Fruit fly (Drosophila melanogaster) whole organism: ENCODE measurements around the gene eag.

Experiments used
- CG8478 ChIP-seq: fragments of >200 bp; optimal IDR thresholded peaks from 2 replicates; lab custom pipeline; 2018; ENCODE audit warnings: inconsistent platforms
- Dll ChIP-seq: fragments of >200 bp; optimal IDR thresholded peaks from 2 replicates; lab custom pipeline; 2017
- EcR ChIP-seq, 2 experiments: fragments of >200 bp; optimal IDR thresholded peaks; 2 replicates each; lab custom pipeline; 2017; ENCODE audit warnings: missing biosample characterization in 2 of 2, missing genetic modification characterization in 2 of 2, missing genetic modification reagents in 2 of 2
- pan ChIP-seq: fragments of >200 bp; optimal IDR thresholded peaks from 2 replicates; lab custom pipeline; 2017
- psq ChIP-seq: fragments of >200 bp; optimal IDR thresholded peaks from 2 replicates; lab custom pipeline; 2017
- usp ChIP-seq: fragments of >200 bp; optimal IDR thresholded peaks from 2 replicates; lab custom pipeline; 2017; ENCODE audit warnings: missing biosample characterization, missing genetic modification characterization, mixed read lengths

The eag gene

DNA sequence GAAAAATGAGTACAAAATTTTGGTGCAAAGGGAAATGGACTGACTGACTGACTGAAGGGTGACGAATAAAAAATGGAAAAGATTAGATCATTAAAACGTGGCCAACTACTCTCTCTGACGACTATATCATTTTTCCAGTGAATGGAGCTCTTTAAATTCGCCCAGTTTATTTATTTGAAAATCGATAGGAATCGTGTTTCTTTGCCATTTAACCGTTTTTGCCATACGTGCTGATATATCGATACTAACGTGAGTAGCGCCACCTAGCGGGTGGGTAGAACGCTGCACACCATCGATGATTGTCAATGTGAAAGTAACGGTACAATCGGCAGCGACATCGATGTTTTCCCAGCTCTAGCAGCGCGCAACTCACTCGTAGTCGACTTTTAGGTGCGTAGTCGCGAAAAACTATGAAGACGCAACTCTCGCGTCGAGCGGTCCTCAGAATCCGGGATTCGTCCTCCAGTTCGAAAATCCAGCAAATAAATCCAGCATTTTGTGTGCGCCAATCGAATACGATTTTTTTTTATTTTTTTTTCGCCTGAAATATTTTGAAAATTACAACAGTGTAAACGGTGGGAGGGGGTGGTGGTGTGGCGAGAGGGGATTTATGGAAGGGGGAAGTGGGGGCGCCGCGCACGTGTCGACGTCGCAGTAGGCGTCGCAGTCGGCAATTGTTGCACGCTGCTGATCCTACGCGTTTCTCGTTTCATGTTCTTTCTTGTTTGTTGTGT, at the start of gene eag, which contains the start of gene CG9030:
TSS of gene eag (plus strand) at position 428 of the 734 bp plus-strand sequence.
TSS of gene CG9030 (minus strand) at position 51 of the 734 bp plus-strand sequence.
- TF ChIP-seq EcR (GFP tag; optimal IDR thresholded peaks at IDR 0.05; lab: Kevin White, UChicago) = no peak
- TF ChIP-seq usp (GFP tag; lab: Kevin White, UChicago) = no peak
- TF ChIP-seq Dll (lab: Kevin White, UChicago) = no peak
- TF ChIP-seq psq (lab: Kevin White, UChicago) = no peak
- no peak for TF ChIP-seq pan
- no peak for TF ChIP-seq CG8478 (lab: Kevin White, UChicago)

DNA sequence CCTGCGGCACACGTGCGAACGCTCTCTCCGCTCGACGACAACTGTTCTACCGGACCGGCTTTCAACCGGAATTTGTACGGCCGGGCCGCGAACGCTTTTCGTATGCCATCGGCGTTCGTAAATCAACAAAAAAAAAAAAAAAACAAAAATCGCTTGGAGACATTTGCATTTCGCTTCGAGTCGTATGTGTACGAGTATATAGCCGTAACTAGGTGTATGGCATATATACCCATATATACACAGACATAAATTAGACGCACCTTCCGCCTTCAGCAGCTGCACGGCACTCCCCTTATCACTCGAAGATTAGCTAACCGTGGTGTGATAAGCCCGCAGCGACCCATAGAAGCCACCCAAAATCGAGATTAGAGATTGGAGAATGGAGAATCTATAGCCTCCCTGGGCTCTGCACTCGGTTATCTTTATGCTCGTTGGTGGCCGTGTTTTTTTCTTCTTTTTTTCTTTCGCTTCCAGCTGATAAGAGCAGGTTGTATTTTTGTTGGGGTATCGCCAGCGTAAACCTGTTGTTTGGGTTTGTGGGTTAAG, 49.7 kb upstream of the eag start, which contains the start of gene CG9512:
TSS of gene CG9512 (minus strand) at position 51 of the 546 bp plus-strand sequence.
- no peak for TF ChIP-seq pan
- TF ChIP-seq Dll (lab: Kevin White, UChicago) = no peak
- no peak for TF ChIP-seq CG8478 (lab: Kevin White, UChicago)
- no peak for TF ChIP-seq EcR (GFP tag; optimal IDR thresholded peaks at IDR 0.05; lab: Kevin White, UChicago)
- no peak for TF ChIP-seq usp (GFP tag; lab: Kevin White, UChicago)
- no peak for TF ChIP-seq psq (lab: Kevin White, UChicago)

DNA sequence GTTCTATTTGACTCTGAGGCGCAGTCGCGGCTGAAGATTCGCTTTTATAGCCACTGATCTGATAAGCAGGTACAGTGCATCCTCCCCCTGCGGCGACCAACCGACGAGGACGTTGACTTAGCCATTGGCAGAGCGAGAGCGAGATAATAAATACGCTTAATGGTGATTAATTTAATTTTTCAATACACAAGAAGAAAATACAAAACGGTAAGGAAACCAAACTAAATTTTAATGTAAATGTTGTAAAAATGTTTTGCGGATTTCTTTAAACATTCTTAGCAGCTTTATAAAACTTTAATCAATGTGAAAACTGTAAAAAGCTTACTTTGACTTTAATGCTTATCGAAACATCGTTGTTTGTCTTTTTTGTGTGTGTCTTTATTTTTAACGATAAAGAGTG, 46.2 kb upstream of the eag start:
- TF ChIP-seq CG8478 (lab: Kevin White, UChicago) (no peak), usp (GFP tag; lab: Kevin White, UChicago) (no peak), pan (no peak)

DNA sequence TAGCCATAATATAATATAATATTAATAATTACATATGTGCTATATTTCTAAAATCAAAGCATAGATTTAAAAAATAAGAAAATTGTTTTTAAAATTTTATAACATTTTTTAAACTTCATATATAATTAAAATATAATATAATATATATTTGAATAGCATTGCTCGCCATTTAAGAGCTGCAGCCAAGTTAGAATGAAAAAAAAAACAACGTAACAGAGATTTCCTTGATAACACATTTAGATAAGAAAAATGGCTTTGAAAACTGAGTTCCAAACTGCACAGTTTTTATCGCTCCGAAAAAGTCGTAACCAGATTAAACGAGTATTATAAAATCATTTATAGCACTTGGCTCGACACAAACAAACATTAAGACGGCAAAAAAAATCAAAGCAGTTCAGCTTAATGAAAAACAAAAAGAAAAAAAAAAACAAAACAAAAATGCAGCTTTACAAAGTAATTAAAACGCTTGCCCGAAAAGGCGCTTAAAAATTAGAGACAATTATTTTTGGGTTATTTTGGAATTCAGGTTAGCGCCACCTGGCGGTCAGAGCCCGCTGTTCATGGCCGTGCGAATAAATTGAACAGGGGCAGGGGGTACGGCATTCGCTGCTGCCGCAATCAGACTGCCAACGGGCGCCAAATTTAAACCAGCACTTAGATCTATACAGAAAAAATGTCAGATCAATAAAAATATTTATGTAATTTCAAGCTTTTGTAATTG, 45.5 kb upstream of the eag start, which contains the start of gene fiz:
TSS of gene fiz (minus strand) at position 51 of the 721 bp plus-strand sequence.
- TF ChIP-seq EcR (GFP tag; optimal IDR thresholded peaks at IDR 0.05; lab: Kevin White, UChicago) = no peak
- TF ChIP-seq Dll (lab: Kevin White, UChicago) = no peak
- TF ChIP-seq usp (GFP tag; lab: Kevin White, UChicago) = no peak

DNA sequence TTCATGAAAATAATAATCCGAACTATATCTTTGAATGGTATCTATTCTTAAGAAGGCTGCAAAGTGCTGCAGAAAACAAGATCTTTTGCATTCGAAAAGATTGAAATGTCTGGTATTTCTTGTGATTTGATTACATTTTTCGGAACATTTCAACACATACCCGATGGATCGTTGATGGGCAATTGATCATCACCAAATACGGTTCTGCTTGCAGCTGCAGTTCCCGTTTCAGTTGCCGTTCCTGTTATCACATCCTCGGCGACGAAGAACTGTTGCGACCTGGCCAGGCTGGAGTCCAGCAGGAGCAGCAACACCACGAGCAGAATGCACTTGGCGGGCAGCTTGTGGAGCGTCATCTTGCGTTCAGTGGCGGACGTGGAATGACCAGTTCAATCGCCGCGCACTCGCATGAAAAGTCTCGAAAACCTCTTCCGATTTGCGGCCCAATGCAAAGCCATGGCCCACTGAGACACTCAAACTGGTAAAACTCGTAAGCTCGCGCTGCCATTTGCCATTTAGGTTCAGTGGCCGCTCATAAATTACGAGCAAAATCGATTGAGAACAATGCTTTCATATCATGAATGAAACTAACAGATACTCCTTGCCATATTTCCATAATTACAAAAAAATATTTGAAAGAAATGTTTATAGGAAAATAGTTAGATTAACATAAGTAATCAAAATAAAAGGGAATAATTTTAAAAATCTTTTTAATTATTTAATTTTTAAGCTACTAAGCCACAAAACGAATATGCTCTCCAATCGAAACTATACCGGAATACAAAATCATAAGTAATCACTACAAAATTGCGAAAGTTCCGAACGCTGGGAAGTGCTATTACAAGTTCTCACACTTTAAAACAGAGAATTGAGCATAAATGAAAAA, 44.6 kb upstream of the eag start, which contains the start of gene CG14406:
TSS of gene CG14406 (minus strand) at position 382 of the 886 bp plus-strand sequence.
- TF ChIP-seq EcR (GFP tag; optimal IDR thresholded peaks at IDR 0.05; lab: Kevin White, UChicago) (peak in 1 of 2 experiments; percentile 1), CG8478 (lab: Kevin White, UChicago) (no peak), Dll (lab: Kevin White, UChicago) (no peak), pan (no peak), psq (lab: Kevin White, UChicago) (no peak), usp (GFP tag; lab: Kevin White, UChicago) (no peak)

DNA sequence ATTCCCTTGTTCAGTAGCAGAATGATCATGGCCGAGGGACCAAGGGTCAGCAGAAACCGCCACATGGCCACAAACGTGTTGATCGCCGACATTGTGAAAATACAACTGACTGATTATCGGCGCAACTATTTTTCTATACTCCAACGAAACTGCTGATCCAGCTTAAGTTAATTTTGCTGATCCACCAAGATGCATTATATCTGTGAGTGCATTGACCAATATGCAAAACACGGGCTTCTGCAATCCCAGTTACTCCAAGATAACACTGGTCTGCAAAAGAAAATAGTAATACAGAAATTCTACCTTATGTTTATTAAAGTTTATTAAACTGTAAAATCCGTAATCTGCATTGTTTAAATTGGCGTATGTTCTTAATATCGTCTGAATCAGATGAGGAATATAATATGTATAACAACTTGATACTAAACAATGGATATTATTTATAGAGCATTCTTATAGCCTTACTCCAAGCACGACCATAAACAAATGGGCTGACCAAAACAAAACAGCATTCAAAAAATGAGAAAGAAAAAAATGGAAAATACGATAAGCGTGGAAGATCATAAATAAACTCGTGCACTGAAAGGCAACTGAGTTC, 41.5 kb upstream of the eag start, which contains the start of gene CG12398:
TSS of gene CG12398 (minus strand) at position 107 of the 598 bp plus-strand sequence.
- TF ChIP-seq psq (lab: Kevin White, UChicago) (no peak), pan (no peak), Dll (lab: Kevin White, UChicago) (no peak), usp (GFP tag; lab: Kevin White, UChicago) (no peak), EcR (GFP tag; optimal IDR thresholded peaks at IDR 0.05; lab: Kevin White, UChicago) (no peak), CG8478 (lab: Kevin White, UChicago) (no peak)

DNA sequence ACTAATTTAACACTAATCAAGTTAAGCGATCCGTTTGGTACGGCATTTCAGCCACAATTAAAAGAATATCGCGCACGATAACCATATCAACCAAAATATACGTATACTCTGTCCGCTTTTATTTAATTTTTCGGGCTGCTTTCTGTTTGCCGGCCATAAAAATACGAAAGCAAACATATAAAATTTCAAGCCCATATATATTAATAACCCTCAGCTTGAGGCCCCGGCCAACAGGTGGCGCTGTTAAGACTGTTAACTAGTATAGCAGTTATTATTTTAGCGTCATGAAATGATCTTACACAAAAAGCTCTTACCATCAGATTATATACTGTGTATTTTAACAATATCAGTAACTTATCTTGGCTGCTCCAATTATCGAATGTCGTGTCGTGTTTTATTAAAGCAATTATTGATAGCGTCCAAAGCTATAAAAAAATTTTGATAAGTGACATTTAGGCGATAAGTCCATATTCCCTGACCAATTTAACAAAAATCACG, 36.5 kb upstream of the eag start, which contains the start of gene Eo:
TSS of gene Eo (minus strand) at position 51 of the 498 bp plus-strand sequence.
- peak in 1 of 2 experiments; percentile 17 for TF ChIP-seq EcR (GFP tag; optimal IDR thresholded peaks at IDR 0.05; lab: Kevin White, UChicago)
- no peak for TF ChIP-seq pan

DNA sequence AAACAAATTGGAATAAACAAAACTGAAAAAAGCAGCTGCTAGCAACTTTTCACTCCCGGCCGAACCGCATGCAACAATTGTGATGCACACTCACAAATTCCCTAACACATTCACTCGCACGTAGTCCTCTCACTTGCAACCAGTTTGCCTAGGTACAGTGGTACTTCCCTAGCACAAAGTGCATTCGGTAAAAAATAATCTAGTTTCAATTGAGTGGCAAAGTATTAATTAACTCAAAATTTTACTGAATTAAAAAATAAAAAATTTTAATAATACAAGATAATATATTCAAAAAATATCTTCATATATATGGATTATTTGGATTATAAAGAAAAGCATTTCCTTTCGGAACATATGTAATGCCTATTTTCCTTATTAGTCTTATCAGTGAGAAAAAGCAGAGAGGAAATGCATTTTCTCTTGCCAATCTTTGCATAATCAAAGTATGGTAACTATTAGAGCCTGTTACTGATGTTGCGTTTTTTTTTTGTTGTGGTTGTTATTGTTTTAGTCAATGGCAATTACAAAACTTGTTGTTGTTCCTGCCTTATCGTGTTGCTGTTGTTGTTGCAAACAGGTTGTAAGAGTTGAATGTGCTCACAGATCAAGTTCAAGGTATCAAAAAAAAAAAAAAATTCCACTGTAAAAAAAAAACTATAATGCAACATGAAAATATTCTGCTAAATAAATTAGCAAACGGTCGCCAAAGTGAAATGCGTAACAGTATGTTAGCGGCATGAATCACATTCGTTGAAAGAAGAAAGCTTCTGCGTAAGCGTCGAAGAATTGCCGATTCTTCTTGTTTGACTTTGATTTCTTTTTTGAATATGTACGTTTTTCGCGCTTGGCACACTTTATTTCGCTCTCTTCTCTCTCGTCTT, 32.6 kb upstream of the eag start:
- TF ChIP-seq CG8478 (lab: Kevin White, UChicago) = no peak
- TF ChIP-seq EcR (GFP tag; optimal IDR thresholded peaks at IDR 0.05; lab: Kevin White, UChicago) = peak in 1 of 2 experiments; percentile 64
- TF ChIP-seq Dll (lab: Kevin White, UChicago) = no peak

DNA sequence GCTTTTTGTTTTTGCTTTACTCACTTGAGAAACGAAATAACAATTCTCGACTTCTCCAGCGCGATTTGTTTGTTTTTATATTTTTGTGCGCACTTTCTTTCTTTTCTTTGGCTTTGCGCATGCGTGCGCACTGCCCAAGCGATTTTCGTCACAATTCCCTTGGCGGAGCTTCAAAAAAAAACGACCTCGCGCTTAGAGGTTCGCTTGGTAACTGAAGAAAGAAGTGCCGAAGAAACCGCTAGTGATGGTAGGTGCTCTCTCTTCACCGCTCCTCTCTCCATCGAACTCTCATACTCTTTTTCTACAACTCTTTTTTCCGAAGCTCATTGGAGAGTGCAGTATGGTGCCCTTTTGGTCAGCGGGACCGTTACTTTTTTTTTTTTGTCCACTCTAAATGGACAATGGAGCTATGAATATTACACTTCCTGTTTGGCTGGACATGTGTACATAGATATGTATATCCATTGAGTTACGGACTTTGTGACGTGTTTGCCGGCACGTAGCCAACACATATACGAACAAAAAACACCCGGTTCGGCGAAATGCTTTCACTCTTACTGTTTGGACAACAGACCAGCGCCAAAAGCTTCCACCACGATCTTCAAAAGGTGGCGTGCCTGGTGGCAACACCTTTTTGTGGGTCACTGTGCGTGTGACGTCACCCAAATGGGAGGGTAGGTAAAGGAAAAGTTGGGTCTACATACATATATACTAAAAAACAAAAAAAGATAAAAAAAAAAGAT, 31.8 kb upstream of the eag start, which contains the start of gene CG9503:
TSS of gene CG9503 (minus strand) at position 217 of the 743 bp plus-strand sequence.
- TF ChIP-seq usp (GFP tag; lab: Kevin White, UChicago) (no peak), pan (no peak), EcR (GFP tag; optimal IDR thresholded peaks at IDR 0.05; lab: Kevin White, UChicago) (no peak), CG8478 (lab: Kevin White, UChicago) (no peak), psq (lab: Kevin White, UChicago) (no peak), Dll (lab: Kevin White, UChicago) (no peak)
